Worm (Caenorhabditis elegans) whole organism, L2 larva: Measurements from ENCODE around the gene C41A3.2.

ENCODE experiments used
- alr-1 ChIP-seq: fragments of 150-350 bp; optimal IDR thresholded peaks from 2 replicates; lab custom pipeline; 2014; ENCODE audit warnings: missing biosample characterization, missing genetic modification characterization
- aly-2 ChIP-seq: fragments of 150-350 bp; optimal IDR thresholded peaks from 2 replicates; lab custom pipeline; 2014; ENCODE audit warnings: missing biosample characterization, missing genetic modification characterization
- ama-1 ChIP-seq: fragments of 150-350 bp; optimal IDR thresholded peaks from 2 replicates; lab custom pipeline; 2018; ENCODE audit warnings: inconsistent platforms
- lin-39 ChIP-seq: fragments of 150-350 bp; optimal IDR thresholded peaks from 2 replicates; lab custom pipeline; 2014; ENCODE audit warnings: missing biosample characterization, missing genetic modification reagents, missing genetic modification characterization
- lsy-2 ChIP-seq, 2 experiments: fragments of 150-350 bp in 1 of 2; sonication (generic microtip) in 1 of 2; optimal IDR thresholded peaks; 2 replicates each; lab custom pipeline; 2014 to 2017; ENCODE audit warnings: missing biosample characterization in 2 of 2, missing genetic modification characterization in 2 of 2
- nhr-11 ChIP-seq: fragments of 150-350 bp; optimal IDR thresholded peaks from 2 replicates; lab custom pipeline; 2014; ENCODE audit warnings: missing biosample characterization, missing genetic modification characterization
- nhr-129 ChIP-seq: fragments of 150-350 bp; optimal IDR thresholded peaks from 2 replicates; lab custom pipeline; 2014; ENCODE audit warnings: missing biosample characterization, missing genetic modification characterization
- nhr-237 ChIP-seq: fragments of 150-350 bp; optimal IDR thresholded peaks from 2 replicates; lab custom pipeline; 2014; ENCODE audit warnings: missing biosample characterization, missing genetic modification characterization
- skn-1 ChIP-seq: sonication (generic microtip); optimal IDR thresholded peaks from 2 replicates; lab custom pipeline; 2017; ENCODE audit warnings: missing biosample characterization, missing genetic modification characterization
- snpc-4 ChIP-seq: fragments of 150-350 bp; optimal IDR thresholded peaks from 2 replicates; lab custom pipeline; 2014; ENCODE audit warnings: missing biosample characterization, missing genetic modification characterization
- zag-1 ChIP-seq: fragments of 150-350 bp; optimal IDR thresholded peaks from 2 replicates; lab custom pipeline; 2014; ENCODE audit warnings: missing biosample characterization, missing genetic modification characterization
- ztf-11 ChIP-seq: sonication (generic microtip); optimal IDR thresholded peaks from 2 replicates; lab custom pipeline; 2017; ENCODE audit warnings: missing biosample characterization, missing genetic modification characterization

- TF ChIP-seq nhr-11 (no peak), aly-2 (no peak), skn-1 (tag; lab: Kevin White, UChicago) (no peak), nhr-129 (no peak), ama-1 (no peak), nhr-237 (tag; lab: Kevin White, UChicago) (no peak), ztf-11 (no peak), lin-39 (tag; lab: Kevin White, UChicago) (no peak), zag-1 (tag; lab: Kevin White, UChicago) (no peak), lsy-2 (tag; optimal IDR thresholded peaks at IDR 0.05; lab: Kevin White, UChicago) (no peak), snpc-4 (tag; lab: Kevin White, UChicago) (no peak), alr-1 (no peak)
These were observed 16.9 kb downstream of the C41A3.2 start, which contains the start of gene C03F11.2 for ce11 chrX:5397300-5397699.
